Worm (Caenorhabditis elegans) whole organism, young adult: ENCODE measurements around the gene rhy-1.

Experiments used
- C06A6.2 ChIP-seq: fragments of 200-800 bp; sonication (Bioruptor generic); conservative IDR thresholded peaks from 2 replicates; pipeline ENCODE4 v1.3.6; 2022; ENCODE audit warnings: missing genetic modification characterization, missing compliant biosample characterization
- dox-1 ChIP-seq: fragments of 200-800 bp; sonication (Bioruptor generic); IDR thresholded peaks from 2 replicates; pipeline ENCODE4 v1.3.6; 2022; ENCODE audit warnings: missing genetic modification reagents, missing genetic modification characterization, missing compliant biosample characterization
- lin-40 ChIP-seq: sonication (generic microtip); optimal IDR thresholded peaks from 2 replicates; lab custom pipeline; 2016; ENCODE audit warnings: missing genetic modification characterization, mild to moderate bottlenecking, missing compliant biosample characterization, missing genotype, missing genetic modification reagents
- repo-1 ChIP-seq: sonication (generic microtip); optimal IDR thresholded peaks from 2 replicates; lab custom pipeline; 2017; ENCODE audit warnings: mild to moderate bottlenecking, missing genetic modification characterization, missing compliant biosample characterization
- ztf-28 ChIP-seq: fragments of 200-800 bp; sonication (Bioruptor generic); IDR thresholded peaks from 2 replicates; pipeline ENCODE4 v1.3.6; 2022; ENCODE audit warnings: missing genetic modification reagents, missing genetic modification characterization, missing compliant biosample characterization

ce11 chrII:9157125-9157524 is 4.1 kb upstream of the rhy-1 start:
- TF ChIP-seq C06A6.2 (GFP tag; lab: Robert Waterston, UW) = no peak
- TF ChIP-seq lin-40 (tag; lab: Kevin White, UChicago) = no peak
- TF ChIP-seq ztf-28 (GFP tag; lab: Robert Waterston, UW) = no peak
- TF ChIP-seq repo-1 = no peak
- no peak for TF ChIP-seq dox-1
